Worm (Caenorhabditis elegans): ENCODE measurements around the gene T03F7.6.

ce11 chrV:11279564-11279963 lies 14.9 kb upstream of the T03F7.6 start:
- TF ChIP-seq F13C5.2 (tag; optimal IDR thresholded peaks at IDR 0.05) (no peak), tbx-11 (GFP tag; IDR thresholded peaks at IDR 0.05) (no peak), ama-1 (optimal IDR thresholded peaks at IDR 0.05) (no peak), flt-1 (GFP tag; IDR thresholded peaks at IDR 0.05) (no peak), hmbx-1 (tag; optimal IDR thresholded peaks at IDR 0.05) (no peak), aly-1 (tag; optimal IDR thresholded peaks at IDR 0.05) (no peak), hmg-4 (GFP tag; optimal IDR thresholded peaks at IDR 0.05) (no peak), ceh-13 (GFP tag; optimal IDR thresholded peaks at IDR 0.05) (no peak), pes-1 (GFP tag; IDR thresholded peaks at IDR 0.05) (no peak), tbx-37 (GFP tag; conservative IDR thresholded peaks at IDR 0.05) (no peak), sea-1 (GFP tag; conservative IDR thresholded peaks at IDR 0.05) (no peak), tra-4 (tag; optimal IDR thresholded peaks at IDR 0.05) (no peak)
